Fruit fly (Drosophila melanogaster) whole organism, embryonic: ENCODE measurements around the gene Cp16.

Experiments
- ATbp ChIP-seq: fragments of 200-800 bp; sonication (Bioruptor generic); optimal IDR thresholded peaks from 2 replicates; lab custom pipeline; 2017; ENCODE audit warnings: missing biosample characterization, mild to moderate bottlenecking, missing genetic modification characterization, missing genetic modification reagents
- Abd-B ChIP-seq: fragments of 200-800 bp; sonication (Bioruptor generic); optimal IDR thresholded peaks from 2 replicates; lab custom pipeline; 2018; ENCODE audit warnings: missing biosample characterization, mild to moderate bottlenecking, missing genetic modification characterization, moderate library complexity
- Asciz ChIP-seq: fragments of 200-800 bp; sonication (Bioruptor generic); optimal IDR thresholded peaks from 2 replicates; lab custom pipeline; 2017; ENCODE audit warnings: missing biosample characterization, mild to moderate bottlenecking, missing genetic modification characterization, missing genetic modification reagents
- Awh ChIP-seq: fragments of 200-800 bp; sonication (Bioruptor generic); IDR thresholded peaks from 2 replicates; pipeline ENCODE4, ENCODE4 v1.3.6; 2022; ENCODE audit warnings: missing biosample characterization, missing genetic modification characterization
- CG10147 ChIP-seq: fragments of 200-800 bp; sonication (Bioruptor generic); optimal IDR thresholded peaks from 2 replicates; lab custom pipeline; 2019; ENCODE audit warnings: missing biosample characterization, mild to moderate bottlenecking, missing genetic modification characterization, moderate library complexity
- CG10543 ChIP-seq: fragments of 200-800 bp; sonication (Bioruptor generic); optimal IDR thresholded peaks from 3 replicates; lab custom pipeline; 2017; ENCODE audit warnings: missing biosample characterization, mild to moderate bottlenecking, missing genetic modification characterization, moderate library complexity
- CG11560 ChIP-seq: fragments of 200-800 bp; sonication (Bioruptor generic); IDR thresholded peaks from 3 replicates; pipeline ENCODE4 v1.3.6; 2022; ENCODE audit warnings: missing biosample characterization, missing genetic modification characterization
- CG12104 ChIP-seq: fragments of 200-800 bp; sonication (Bioruptor generic); optimal IDR thresholded peaks from 3 replicates; lab custom pipeline; 2016; ENCODE audit warnings: missing biosample characterization, missing genetic modification characterization
- CG12219 ChIP-seq: fragments of 200-800 bp; sonication (Bioruptor generic); optimal IDR thresholded peaks from 3 replicates; lab custom pipeline; 2018; ENCODE audit warnings: missing biosample characterization, mild to moderate bottlenecking, missing genetic modification characterization
- CG15073 ChIP-seq: fragments of 200-800 bp; sonication (Bioruptor generic); optimal IDR thresholded peaks from 2 replicates; lab custom pipeline; 2016; ENCODE audit warnings: missing biosample characterization, missing genetic modification characterization
- CG1647 ChIP-seq: fragments of 200-800 bp; sonication (Bioruptor generic); optimal IDR thresholded peaks from 3 replicates; lab custom pipeline; 2016; ENCODE audit warnings: missing biosample characterization, missing genetic modification characterization
- CG16779 ChIP-seq: fragments of 200-800 bp; sonication (Bioruptor generic); IDR thresholded peaks from 2 replicates; pipeline ENCODE4 v1.3.6; 2022; ENCODE audit warnings: missing biosample characterization, missing genetic modification characterization
- CG16863 ChIP-seq: fragments of 200-800 bp; sonication (Bioruptor generic); optimal IDR thresholded peaks from 3 replicates; lab custom pipeline; 2016; ENCODE audit warnings: missing biosample characterization, missing genetic modification characterization
- CG2116 ChIP-seq: fragments of 200-800 bp; sonication (Bioruptor generic); optimal IDR thresholded peaks from 3 replicates; lab custom pipeline; 2018; ENCODE audit warnings: missing biosample characterization, mild to moderate bottlenecking, missing genetic modification characterization
- CG2120 ChIP-seq: fragments of 200-800 bp; sonication (Bioruptor generic); optimal IDR thresholded peaks from 3 replicates; lab custom pipeline; 2016; ENCODE audit warnings: missing biosample characterization, missing genetic modification characterization
- CG3065 ChIP-seq: fragments of 200-800 bp; sonication (Bioruptor generic); optimal IDR thresholded peaks from 2 replicates; lab custom pipeline; 2016; ENCODE audit warnings: missing biosample characterization, missing genetic modification characterization
- CG31388 ChIP-seq: fragments of 200-800 bp; sonication (Bioruptor generic); optimal IDR thresholded peaks from 2 replicates; lab custom pipeline; 2016; ENCODE audit warnings: missing biosample characterization, missing genetic modification characterization
- CG32767 ChIP-seq: fragments of 200-800 bp; sonication (Bioruptor generic); IDR thresholded peaks from 2 replicates; pipeline ENCODE4 v1.3.6; 2022; ENCODE audit warnings: missing biosample characterization, missing genetic modification characterization
- CG3281 ChIP-seq: fragments of 200-800 bp; sonication (Bioruptor generic); optimal IDR thresholded peaks from 3 replicates; lab custom pipeline; 2017; ENCODE audit warnings: missing biosample characterization, mild to moderate bottlenecking, missing genetic modification characterization
- CG3847 ChIP-seq: fragments of 200-800 bp; sonication (Bioruptor generic); IDR thresholded peaks from 2 replicates; pipeline ENCODE4 v1.3.6; 2022; ENCODE audit warnings: missing biosample characterization, missing genetic modification characterization
- CG5953 ChIP-seq: fragments of 200-800 bp; sonication (Bioruptor generic); IDR thresholded peaks from 2 replicates; pipeline ENCODE4 v1.3.6; 2022; ENCODE audit warnings: missing biosample characterization, missing genetic modification characterization
- CG6175 ChIP-seq: fragments of 200-800 bp; sonication (Bioruptor generic); IDR thresholded peaks from 3 replicates; pipeline ENCODE4 v1.3.6; 2022; ENCODE audit warnings: missing biosample characterization, missing genetic modification characterization
- CG7372 ChIP-seq: fragments of 200-800 bp; sonication (Bioruptor generic); IDR thresholded peaks from 2 replicates; pipeline ENCODE4 v1.3.6; 2022; ENCODE audit warnings: missing biosample characterization, missing genetic modification characterization
- D19A ChIP-seq: fragments of 200-800 bp; optimal IDR thresholded peaks from 3 replicates; lab custom pipeline; 2019; ENCODE audit warnings: missing biosample characterization, mild to moderate bottlenecking, missing genetic modification characterization, moderate library complexity
- E2f1 ChIP-seq: fragments of 200-800 bp; sonication (Bioruptor generic); IDR thresholded peaks from 2 replicates; pipeline ENCODE4 v1.3.6; 2022; ENCODE audit warnings: missing biosample characterization, missing genetic modification characterization
- Eip74EF ChIP-seq, 2 experiments: fragments of 200-800 bp in 1 of 2; fragments of >200 bp in 1 of 2; sonication (Bioruptor generic) in 1 of 2; optimal IDR thresholded peaks; 2 replicates each; lab custom pipeline; 2017 to 2019; ENCODE audit warnings: missing biosample characterization in 2 of 2, missing genetic modification characterization in 2 of 2, mild to moderate bottlenecking in 1 of 2, moderate library complexity in 1 of 2
- HLH3B ChIP-seq: fragments of 200-800 bp; sonication (Bioruptor generic); IDR thresholded peaks from 2 replicates; pipeline ENCODE4 v1.3.6; 2022; ENCODE audit warnings: missing biosample characterization, missing genetic modification characterization
- HLH54F ChIP-seq: fragments of 200-800 bp; sonication (Bioruptor generic); optimal IDR thresholded peaks from 3 replicates; lab custom pipeline; 2016; ENCODE audit warnings: missing biosample characterization, missing genetic modification characterization
- Hand ChIP-seq: fragments of 200-800 bp; sonication (Bioruptor generic); optimal IDR thresholded peaks from 2 replicates; lab custom pipeline; 2017; ENCODE audit warnings: mild to moderate bottlenecking, missing biosample characterization, missing genetic modification reagents, missing genetic modification characterization
- Hr3 ChIP-seq: fragments of 200-800 bp; sonication (Bioruptor generic); optimal IDR thresholded peaks from 3 replicates; lab custom pipeline; 2016; ENCODE audit warnings: missing biosample characterization, missing genetic modification characterization
- MTF-1 ChIP-seq: fragments of 200-800 bp; sonication (Bioruptor generic); optimal IDR thresholded peaks from 2 replicates; lab custom pipeline; 2018; ENCODE audit warnings: missing biosample characterization, mild to moderate bottlenecking, missing genetic modification characterization, borderline replicate concordance
- Side ChIP-seq: fragments of 200-800 bp; sonication (Bioruptor generic); optimal IDR thresholded peaks from 2 replicates; lab custom pipeline; 2016; ENCODE audit warnings: missing biosample characterization, missing genetic modification characterization
- Sry-β ChIP-seq: fragments of 200-800 bp; sonication (Bioruptor generic); optimal IDR thresholded peaks from 2 replicates; lab custom pipeline; 2018; ENCODE audit warnings: missing biosample characterization, mild to moderate bottlenecking, missing genetic modification characterization, moderate library complexity
- Xbp1 ChIP-seq: fragments of 200-800 bp; sonication (Bioruptor generic); optimal IDR thresholded peaks from 3 replicates; lab custom pipeline; 2016; ENCODE audit warnings: missing biosample characterization, mild to moderate bottlenecking, missing genetic modification characterization
- ash1 ChIP-seq: fragments of 200-800 bp; sonication (Bioruptor generic); optimal IDR thresholded peaks from 2 replicates; lab custom pipeline; 2018; ENCODE audit warnings: missing biosample characterization, mild to moderate bottlenecking, missing genetic modification characterization
- danr ChIP-seq: fragments of 200-800 bp; sonication (Bioruptor generic); IDR thresholded peaks from 2 replicates; pipeline ENCODE4 v1.3.6; 2022; ENCODE audit warnings: missing biosample characterization, missing genetic modification characterization
- en ChIP-seq: fragments of 200-800 bp; sonication (Bioruptor generic); optimal IDR thresholded peaks from 2 replicates; lab custom pipeline; 2016; ENCODE audit warnings: missing biosample characterization, missing genetic modification characterization
- gcm ChIP-seq: fragments of 200-800 bp; sonication (Bioruptor generic); optimal IDR thresholded peaks from 2 replicates; lab custom pipeline; 2019; ENCODE audit warnings: missing biosample characterization, mild to moderate bottlenecking, missing genetic modification characterization, moderate library complexity
- her ChIP-seq: fragments of 200-800 bp; sonication (Bioruptor generic); optimal IDR thresholded peaks from 2 replicates; lab custom pipeline; 2016; ENCODE audit warnings: missing biosample characterization, missing genetic modification characterization
- hkb ChIP-seq, 2 experiments: fragments of 200-800 bp in 1 of 2; fragments of >200 bp in 1 of 2; sonication (Bioruptor generic) in 1 of 2; IDR thresholded peaks in 1 of 2; optimal IDR thresholded peaks in 1 of 2; 2 replicates each; pipeline versions ENCODE4 v1.3.6 to Lab custom; 2017 to 2022; ENCODE audit warnings: missing biosample characterization in 1 of 2, missing genetic modification characterization in 1 of 2
- jing ChIP-seq: fragments of 200-800 bp; sonication (Bioruptor generic); optimal IDR thresholded peaks from 2 replicates; lab custom pipeline; 2018; ENCODE audit warnings: missing biosample characterization, mild to moderate bottlenecking, missing genetic modification characterization
- ken ChIP-seq: fragments of 200-800 bp; sonication (Bioruptor generic); IDR thresholded peaks from 3 replicates; pipeline ENCODE4 v1.3.6; 2022; ENCODE audit warnings: missing biosample characterization, missing genetic modification characterization
- kni ChIP-seq: fragments of 200-800 bp; sonication (Bioruptor generic); optimal IDR thresholded peaks from 3 replicates; lab custom pipeline; 2017; ENCODE audit warnings: mild to moderate bottlenecking, missing biosample characterization, missing genetic modification reagents, missing genetic modification characterization
- lab ChIP-seq: fragments of 200-800 bp; sonication (Bioruptor generic); optimal IDR thresholded peaks from 3 replicates; lab custom pipeline; 2017; ENCODE audit warnings: missing biosample characterization, missing genetic modification characterization, mild to moderate bottlenecking, moderate library complexity, missing genetic modification reagents
- lov ChIP-seq, 2 experiments: fragments of 200-800 bp in 1 of 2; fragments of >200 bp in 1 of 2; sonication (Bioruptor generic) in 1 of 2; IDR thresholded peaks in 1 of 2; optimal IDR thresholded peaks in 1 of 2; 2 replicates in 1 of 2; 3 replicates in 1 of 2; pipeline versions ENCODE4 v1.3.6 to Lab custom; 2017 to 2022; ENCODE audit warnings: missing biosample characterization in 1 of 2, missing genetic modification characterization in 1 of 2
- phol ChIP-seq: fragments of 200-800 bp; sonication (Bioruptor generic); optimal IDR thresholded peaks from 3 replicates; lab custom pipeline; 2018; ENCODE audit warnings: missing biosample characterization, mild to moderate bottlenecking, missing genetic modification characterization, moderate library complexity
- pzg ChIP-seq: fragments of 200-800 bp; sonication (Bioruptor generic); optimal IDR thresholded peaks from 3 replicates; lab custom pipeline; 2018; ENCODE audit warnings: missing biosample characterization, mild to moderate bottlenecking, missing genetic modification characterization, moderate library complexity
- sob ChIP-seq: fragments of 200-800 bp; sonication (Bioruptor generic); IDR thresholded peaks from 2 replicates; pipeline ENCODE4 v1.3.6; 2022; ENCODE audit warnings: missing biosample characterization, missing genetic modification characterization
- yki ChIP-seq: fragments of >200 bp; optimal IDR thresholded peaks from 3 replicates; lab custom pipeline; 2018
- zf30C ChIP-seq: fragments of 200-800 bp; sonication (Bioruptor generic); optimal IDR thresholded peaks from 3 replicates; lab custom pipeline; 2018; ENCODE audit warnings: missing biosample characterization, mild to moderate bottlenecking, missing genetic modification characterization

Cp16 gene

dm6 chr3L:8741051-8741468 is 9.3 kb downstream of the Cp16 start (continued):
- TF ChIP-seq Xbp1 (GFP tag; lab: Kevin White, UChicago), result no peak
- TF ChIP-seq lab (GFP tag; lab: Kevin White, UChicago), result peak; percentile 71
- TF ChIP-seq CG12219 (GFP tag; lab: Kevin White, UChicago), result peak; percentile 10
- no peak for TF ChIP-seq hkb (optimal IDR thresholded peaks at IDR 0.05; lab: Kevin White, UChicago)
- peak; percentile 37; the same call in 1 of the 2 replicates for TF ChIP-seq hkb (GFP tag; IDR thresholded peaks at IDR 0.05; lab: Robert Waterston, UW)
- no peak for TF ChIP-seq E2f1 (GFP tag; lab: Robert Waterston, UW)
- TF ChIP-seq en, result no peak
- peak; percentile 36 for TF ChIP-seq MTF-1
- no peak for TF ChIP-seq CG12104 (GFP tag; lab: Kevin White, UChicago)
- no peak for TF ChIP-seq CG15073
- peak; percentile 10 for TF ChIP-seq CG2116 (GFP tag; lab: Kevin White, UChicago)
- TF ChIP-seq ash1 (GFP tag; lab: Kevin White, UChicago), result no peak
- TF ChIP-seq kni (GFP tag; lab: Kevin White, UChicago), result no peak
- no peak for TF ChIP-seq her (GFP tag; lab: Kevin White, UChicago)
- no peak for TF ChIP-seq Abd-B (GFP tag; lab: Kevin White, UChicago)
- TF ChIP-seq CG16779 (GFP tag; lab: Robert Waterston, UW), result no peak
- peak; percentile 64 for TF ChIP-seq ATbp (GFP tag; lab: Kevin White, UChicago)
- peak; percentile 48 for TF ChIP-seq CG10543 (GFP tag; lab: Kevin White, UChicago)
- TF ChIP-seq D19A (tag; lab: Kevin White, UChicago), result no peak
- no peak for TF ChIP-seq lov (optimal IDR thresholded peaks at IDR 0.05; lab: Kevin White, UChicago)
- no peak for TF ChIP-seq lov (GFP tag; IDR thresholded peaks at IDR 0.05; lab: Robert Waterston, UW)
- TF ChIP-seq CG7372 (GFP tag; lab: Robert Waterston, UW), result no peak
- TF ChIP-seq CG31388 (GFP tag; lab: Kevin White, UChicago), result no peak
- no peak for TF ChIP-seq Hand (GFP tag; lab: Kevin White, UChicago)
- TF ChIP-seq Asciz, result peak; percentile 29
- TF ChIP-seq Eip74EF (GFP tag; optimal IDR thresholded peaks at IDR 0.05; lab: Kevin White, UChicago), result peak in 1 of 2 experiments; percentile 21
- TF ChIP-seq CG6175 (GFP tag; lab: Robert Waterston, UW), result no peak
- no peak for TF ChIP-seq CG10147 (GFP tag; lab: Kevin White, UChicago)
- no peak for TF ChIP-seq CG11560 (tag; lab: Robert Waterston, UW)
- TF ChIP-seq CG3065 (GFP tag; lab: Kevin White, UChicago), result no peak
- TF ChIP-seq CG2120 (GFP tag; lab: Kevin White, UChicago), result no peak
- TF ChIP-seq CG16863 (GFP tag; lab: Kevin White, UChicago), result no peak
- no peak for TF ChIP-seq yki (lab: Kevin White, UChicago)
- no peak for TF ChIP-seq HLH54F
- no peak for TF ChIP-seq Hr3 (GFP tag; lab: Kevin White, UChicago)
- peak; percentile 43; the same call in 1 of the 2 replicates for TF ChIP-seq CG5953 (GFP tag; lab: Robert Waterston, UW)
- peak; percentile 34; the same call in 1 of the 2 replicates for TF ChIP-seq HLH3B
- no peak for TF ChIP-seq zf30C (GFP tag; lab: Kevin White, UChicago)
- TF ChIP-seq CG1647 (GFP tag; lab: Kevin White, UChicago), result no peak
- no peak for TF ChIP-seq sob (GFP tag; lab: Robert Waterston, UW)
- TF ChIP-seq jing (GFP tag; lab: Kevin White, UChicago), result no peak
- TF ChIP-seq Awh, result no peak
- TF ChIP-seq danr (GFP tag; lab: Robert Waterston, UW), result 0 out of 2 replicates have a peak, but pooled peaks have one; percentile 8
- TF ChIP-seq pzg (GFP tag; lab: Kevin White, UChicago), result no peak
- TF ChIP-seq Sry-β (GFP tag; lab: Kevin White, UChicago), result no peak
- TF ChIP-seq CG3847 (GFP tag; lab: Robert Waterston, UW), result no peak
- peak; percentile 15 for TF ChIP-seq Side (GFP tag; lab: Kevin White, UChicago)
- no peak for TF ChIP-seq ken (GFP tag; lab: Robert Waterston, UW)
- no peak for TF ChIP-seq phol
- TF ChIP-seq CG3281, result peak; percentile 70
- TF ChIP-seq gcm (GFP tag; lab: Kevin White, UChicago), result no peak
- TF ChIP-seq CG32767 (GFP tag; lab: Robert Waterston, UW), result no peak
